Fruit fly (Drosophila melanogaster): ENCODE measurements around the gene CG14313.
A peak's percentile ranks its signal among the peaks of the same experiment; 100 is the strongest.

The CG14313 gene

DNA sequence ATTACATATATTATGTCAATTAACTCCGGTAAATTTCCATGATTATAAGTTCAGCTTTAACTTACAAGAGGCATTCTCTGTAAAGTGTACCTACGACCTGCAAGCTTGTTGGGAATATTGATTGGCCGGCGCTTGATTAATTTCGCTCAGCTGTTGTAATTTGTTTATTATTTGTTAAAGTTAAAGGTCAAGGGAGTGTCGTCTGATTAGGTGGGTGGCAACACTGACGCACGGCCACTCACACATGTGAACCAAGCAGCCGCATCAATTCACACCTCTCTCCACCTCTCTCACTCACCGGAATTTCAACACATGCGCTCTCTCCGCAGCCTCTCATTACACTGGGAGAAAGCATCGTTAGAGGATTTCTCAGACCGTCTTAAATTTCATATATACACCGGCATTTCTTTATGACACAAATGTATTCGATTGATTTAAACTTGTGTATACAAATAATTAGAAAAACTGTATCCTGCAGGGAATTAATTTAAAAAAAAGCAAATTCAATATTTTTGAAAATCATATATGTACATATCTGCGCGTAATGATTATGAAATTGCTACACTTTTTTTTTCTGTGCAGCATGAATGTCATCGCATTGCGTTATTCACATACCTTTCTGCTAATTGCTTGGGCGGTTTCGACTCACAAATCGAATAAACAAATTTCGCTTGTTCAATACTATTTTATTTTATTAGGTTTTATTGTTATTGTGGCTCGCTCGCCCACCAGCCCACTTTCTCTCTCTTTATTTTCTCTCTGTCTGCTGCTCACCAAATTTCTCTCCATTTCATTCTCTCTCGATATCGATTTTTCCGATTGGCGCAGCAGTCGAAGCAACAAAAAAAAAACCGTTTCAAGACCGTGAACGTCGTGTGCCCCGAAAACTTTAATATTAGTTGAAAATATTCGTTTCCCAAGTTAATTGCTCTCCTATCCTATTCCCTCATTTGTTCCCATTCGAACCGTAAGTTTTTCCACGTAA is 19.5 kb downstream of the CG14313 start (continued):
- TF ChIP-seq tna (GFP tag; IDR thresholded peaks at IDR 0.05; ENCODE audit: partially characterized antibody) = no peak
- TF ChIP-seq D (optimal IDR thresholded peaks at IDR 0.05) = no peak
- TF ChIP-seq D (GFP tag; optimal IDR thresholded peaks at IDR 0.05) = peak; percentile 94
- no peak for TF ChIP-seq CG7963 (GFP tag; IDR thresholded peaks at IDR 0.05; ENCODE audit: partially characterized antibody)
- peak; percentile 98 for TF ChIP-seq CG31441 (GFP tag; IDR thresholded peaks at IDR 0.05)
- TF ChIP-seq zf30C (GFP tag; optimal IDR thresholded peaks at IDR 0.05) = peak; percentile 95
- peak; percentile 84 for TF ChIP-seq CG8359 (GFP tag; optimal IDR thresholded peaks at IDR 0.05; ENCODE audit: borderline replicate concordance)
- TF ChIP-seq CG16863 (GFP tag; optimal IDR thresholded peaks at IDR 0.05) = peak; percentile 92
- TF ChIP-seq az2 (GFP tag; optimal IDR thresholded peaks at IDR 0.05) = peak; percentile 95
- peak; percentile 91 for TF ChIP-seq Blimp-1 (GFP tag; optimal IDR thresholded peaks at IDR 0.05)
- TF ChIP-seq CG14050 (GFP tag; IDR thresholded peaks at IDR 0.05) = peak; percentile 81
- TF ChIP-seq CG7987 (GFP tag; optimal IDR thresholded peaks at IDR 0.05) = peak; percentile 65
- TF ChIP-seq CG1647 (GFP tag; optimal IDR thresholded peaks at IDR 0.05) = peak; percentile 81
- TF ChIP-seq Hsf (GFP tag; optimal IDR thresholded peaks at IDR 0.05) = peak; percentile 95
- TF ChIP-seq TFAM (GFP tag; optimal IDR thresholded peaks at IDR 0.05) = peak; percentile 56
- TF ChIP-seq yki (optimal IDR thresholded peaks at IDR 0.05) = no peak
- TF ChIP-seq Ptx1 (GFP tag; IDR thresholded peaks at IDR 0.05) = peak; percentile 93
- TF ChIP-seq CG11247 (GFP tag; IDR thresholded peaks at IDR 0.05) = peak; percentile 64; the same call in 1 of the 2 replicates
- peak; percentile 93 for TF ChIP-seq CG10462 (GFP tag; optimal IDR thresholded peaks at IDR 0.05)
- peak; percentile 81; the same call in 1 of the 2 replicates for TF ChIP-seq ro (GFP tag; IDR thresholded peaks at IDR 0.05)
- peak; percentile 57; the same call in 1 of the 2 replicates for TF ChIP-seq MBD-R2 (GFP tag; IDR thresholded peaks at IDR 0.05)
- peak; percentile 38; the same call in 1 of the 2 replicates for TF ChIP-seq Dref (GFP tag; IDR thresholded peaks at IDR 0.05)
- peak; percentile 81 for TF ChIP-seq CG13123 (GFP tag; optimal IDR thresholded peaks at IDR 0.05)
- peak; percentile 83 for TF ChIP-seq tx (GFP tag; optimal IDR thresholded peaks at IDR 0.05)
- no peak; the same call in 1 of the 2 replicates for TF ChIP-seq rib (GFP tag; IDR thresholded peaks at IDR 0.05)
- no peak for TF ChIP-seq CG8478 (optimal IDR thresholded peaks at IDR 0.05)
- peak; percentile 81 for TF ChIP-seq CG7357 (GFP tag; IDR thresholded peaks at IDR 0.05)
- TF ChIP-seq bowl (GFP tag; IDR thresholded peaks at IDR 0.05) = no peak; the same call in 1 of the 2 replicates
- TF ChIP-seq CG8944 (GFP tag; optimal IDR thresholded peaks at IDR 0.05) = peak; percentile 87
- peak; percentile 80 for TF ChIP-seq Mrtf (GFP tag; IDR thresholded peaks at IDR 0.05)
- peak; percentile 91 for TF ChIP-seq CHES-1-like (GFP tag; optimal IDR thresholded peaks at IDR 0.05)
- TF ChIP-seq sr (GFP tag; IDR thresholded peaks at IDR 0.05) = no peak
- TF ChIP-seq CkIIα-i1 (GFP tag; IDR thresholded peaks at IDR 0.05) = no peak
- peak; percentile 84 for TF ChIP-seq zfh2 (GFP tag; optimal IDR thresholded peaks at IDR 0.05)
- peak; percentile 84 for TF ChIP-seq CG5180 (GFP tag; optimal IDR thresholded peaks at IDR 0.05)
- peak; percentile 91 for TF ChIP-seq pum (GFP tag; optimal IDR thresholded peaks at IDR 0.05)
- TF ChIP-seq disco-r (GFP tag; optimal IDR thresholded peaks at IDR 0.05) = peak; percentile 82
- TF ChIP-seq Abd-B (GFP tag; optimal IDR thresholded peaks at IDR 0.05) = peak; percentile 95
- peak; percentile 16 for TF ChIP-seq CG4360 (GFP tag; IDR thresholded peaks at IDR 0.05)
- peak; percentile 89 for TF ChIP-seq CG32772 (GFP tag; IDR thresholded peaks at IDR 0.05)
- peak; percentile 91 for TF ChIP-seq CG11695 (GFP tag; IDR thresholded peaks at IDR 0.05)
- TF ChIP-seq sima (GFP tag; optimal IDR thresholded peaks at IDR 0.05) = peak; percentile 58
- TF ChIP-seq CG17802 (tag; optimal IDR thresholded peaks at IDR 0.05) = peak; percentile 54
- TF ChIP-seq CG18599 (GFP tag; optimal IDR thresholded peaks at IDR 0.05) = peak; percentile 95
- no peak for TF ChIP-seq lov (optimal IDR thresholded peaks at IDR 0.05)
- TF ChIP-seq lov (GFP tag; IDR thresholded peaks at IDR 0.05) = 0 out of 3 replicates have a peak, but pooled peaks have one; percentile 49
- TF ChIP-seq Trl (optimal IDR thresholded peaks at IDR 0.05) = peak; percentile 76 to 77
- peak; percentile 74 for TF ChIP-seq Trl (GFP tag; optimal IDR thresholded peaks at IDR 0.05)
- peak; percentile 75 for TF ChIP-seq CG2116 (GFP tag; optimal IDR thresholded peaks at IDR 0.05)
- peak; percentile 84 for TF ChIP-seq CG14014 (GFP tag; IDR thresholded peaks at IDR 0.05)
